Worm (Caenorhabditis elegans): ENCODE measurements around the gene ncam-1.

- TF ChIP-seq zip-5 (tag; optimal IDR thresholded peaks at IDR 0.05) = no peak
- no peak for TF ChIP-seq nhr-11 (tag; optimal IDR thresholded peaks at IDR 0.05)
- TF ChIP-seq lim-6 (tag; optimal IDR thresholded peaks at IDR 0.05) = no peak
- no peak for TF ChIP-seq ceh-31 (tag; optimal IDR thresholded peaks at IDR 0.05)
- TF ChIP-seq ceh-48 (tag; optimal IDR thresholded peaks at IDR 0.05) = no peak
- no peak for TF ChIP-seq ama-1 (optimal IDR thresholded peaks at IDR 0.05)
- no peak for TF ChIP-seq K02D7.2 (tag; optimal IDR thresholded peaks at IDR 0.05)
- no peak for TF ChIP-seq hlh-30 (tag; optimal IDR thresholded peaks at IDR 0.05; ENCODE audit: insufficient read depth)
- no peak for TF ChIP-seq ceh-22 (tag; optimal IDR thresholded peaks at IDR 0.05)
- TF ChIP-seq tbx-2 (tag; optimal IDR thresholded peaks at IDR 0.05) = no peak
- no peak for TF ChIP-seq tbx-7 (tag; optimal IDR thresholded peaks at IDR 0.05)
- no peak for TF ChIP-seq F13H6.1 (tag; optimal IDR thresholded peaks at IDR 0.05)
- no peak for TF ChIP-seq gmeb-2 (tag; optimal IDR thresholded peaks at IDR 0.05)
- TF ChIP-seq pax-1 (tag; optimal IDR thresholded peaks at IDR 0.05) = no peak
These were observed 48.9 kb upstream of the ncam-1 start for ce11 chrX:642817-643216.

Data from whole organism, late embryonic.